Worm (Caenorhabditis elegans): ENCODE data around the gene fut-5.

ce11 chrII:4621650-4622049, 45.8 kb downstream of the fut-5 start, which contains the start of gene clec-139:
- no peak for TF ChIP-seq elt-3 (tag; optimal IDR thresholded peaks at IDR 0.05)
- no peak for TF ChIP-seq nhr-12 (tag; optimal IDR thresholded peaks at IDR 0.05)
- no peak for TF ChIP-seq blmp-1 (tag; optimal IDR thresholded peaks at IDR 0.05)
- TF ChIP-seq aha-1 (tag; optimal IDR thresholded peaks at IDR 0.05) = no peak
- TF ChIP-seq tbx-2 (tag; optimal IDR thresholded peaks at IDR 0.05) = no peak
- TF ChIP-seq skn-1 (tag; optimal IDR thresholded peaks at IDR 0.05) = no peak
- TF ChIP-seq mdl-1 (tag; optimal IDR thresholded peaks at IDR 0.05) = no peak
- no peak for TF ChIP-seq unc-130 (tag; optimal IDR thresholded peaks at IDR 0.05)
- TF ChIP-seq fkh-10 (GFP tag; optimal IDR thresholded peaks at IDR 0.05) = no peak
- no peak for TF ChIP-seq nhr-11 (tag; optimal IDR thresholded peaks at IDR 0.05)
- no peak for TF ChIP-seq dpl-1 (GFP tag; optimal IDR thresholded peaks at IDR 0.05)
- no peak for TF ChIP-seq jun-1 (tag; optimal IDR thresholded peaks at IDR 0.05)
- no peak for TF ChIP-seq lin-15B (tag; optimal IDR thresholded peaks at IDR 0.05)
- no peak for TF ChIP-seq aly-2 (tag; optimal IDR thresholded peaks at IDR 0.05)

Data from whole organism, L1 larva.